Fruit fly (Drosophila melanogaster): Measurements from ENCODE around the gene Gr22a.

Gene Gr22a

DNA sequence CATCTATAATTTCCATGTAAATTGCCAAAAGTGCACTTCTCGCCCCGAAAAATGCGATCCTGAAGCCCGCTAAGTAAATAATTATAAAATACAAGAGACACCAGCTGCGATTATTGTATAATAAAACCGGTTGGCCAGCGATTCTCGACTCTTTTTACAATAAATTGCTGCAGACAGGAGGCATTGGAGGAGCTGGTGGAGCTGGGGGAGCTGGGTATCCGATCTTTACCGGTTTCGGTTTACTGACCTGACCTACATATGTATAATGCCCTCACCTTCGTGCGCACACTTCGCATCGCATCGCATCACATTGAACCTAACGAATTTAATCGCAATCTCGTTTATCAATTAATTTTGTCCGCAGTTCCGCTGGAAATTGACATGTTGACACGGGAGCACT is 46.3 kb downstream of the Gr22a start:
- TF ChIP-seq CG17801 (GFP tag; optimal IDR thresholded peaks at IDR 0.05; ENCODE audit: partially characterized antibody), result no peak

DNA sequence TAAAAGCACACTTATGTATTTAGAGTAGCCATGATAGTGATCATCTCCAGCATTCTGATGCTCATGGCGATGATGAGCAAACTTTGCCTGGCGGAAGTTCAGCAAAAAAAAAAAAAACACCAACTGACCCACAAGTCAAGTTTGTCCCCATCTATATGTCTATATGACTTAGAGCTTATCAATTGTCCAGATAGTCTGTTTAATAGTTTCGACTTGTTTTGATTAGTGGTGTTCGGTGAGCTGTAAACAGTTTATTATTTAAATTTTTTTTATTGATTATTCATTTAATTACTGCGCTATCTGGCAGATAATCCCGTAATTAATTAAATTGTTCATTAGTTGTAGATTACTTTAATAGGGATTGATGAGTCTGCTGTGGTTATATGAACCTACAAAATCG is 50.9 kb downstream of the Gr22a start:
- TF ChIP-seq CG17801 (GFP tag; optimal IDR thresholded peaks at IDR 0.05; ENCODE audit: partially characterized antibody), result no peak
